Fruit fly (Drosophila melanogaster) whole organism, embryonic: ENCODE results near the gene Erk7.

Experiments used
- Abd-B ChIP-seq: fragments of 200-800 bp; sonication (Bioruptor generic); optimal IDR thresholded peaks from 2 replicates; lab custom pipeline; 2018; ENCODE audit warnings: missing biosample characterization, mild to moderate bottlenecking, missing genetic modification characterization, moderate library complexity
- Antp ChIP-seq: fragments of 200-800 bp; sonication (Bioruptor generic); optimal IDR thresholded peaks from 3 replicates; lab custom pipeline; 2016; ENCODE audit warnings: missing biosample characterization, missing genetic modification characterization
- B-H2 ChIP-seq: fragments of 200-800 bp; sonication (Bioruptor generic); optimal IDR thresholded peaks from 2 replicates; lab custom pipeline; 2018; ENCODE audit warnings: missing biosample characterization, mild to moderate bottlenecking, missing genetic modification characterization
- BEAF-32 ChIP-seq: fragments of 200-800 bp; sonication (Bioruptor generic); optimal IDR thresholded peaks from 3 replicates; lab custom pipeline; 2017; ENCODE audit warnings: missing biosample characterization, missing genetic modification characterization, mild to moderate bottlenecking, moderate library complexity, missing genetic modification reagents
- CG10366 ChIP-seq: fragments of 200-800 bp; sonication (Bioruptor generic); IDR thresholded peaks from 2 replicates; pipeline ENCODE4 v1.3.6; 2022; ENCODE audit warnings: missing biosample characterization, missing genetic modification characterization
- CG10543 ChIP-seq: fragments of 200-800 bp; sonication (Bioruptor generic); optimal IDR thresholded peaks from 3 replicates; lab custom pipeline; 2017; ENCODE audit warnings: missing biosample characterization, mild to moderate bottlenecking, missing genetic modification characterization, moderate library complexity
- CG10565 ChIP-seq: fragments of 200-800 bp; sonication (Bioruptor generic); optimal IDR thresholded peaks from 3 replicates; lab custom pipeline; 2016; ENCODE audit warnings: missing biosample characterization, mild to moderate bottlenecking, missing genetic modification characterization
- CG11398 ChIP-seq: fragments of 200-800 bp; sonication (Bioruptor generic); optimal IDR thresholded peaks from 2 replicates; lab custom pipeline; 2016; ENCODE audit warnings: missing biosample characterization, missing genetic modification characterization
- CG12155 ChIP-seq: fragments of 200-800 bp; sonication (Bioruptor generic); optimal IDR thresholded peaks from 3 replicates; lab custom pipeline; 2016; ENCODE audit warnings: missing biosample characterization, missing genetic modification characterization
- CG13123 ChIP-seq: fragments of 200-800 bp; sonication (Bioruptor generic); optimal IDR thresholded peaks from 2 replicates; lab custom pipeline; 2016; ENCODE audit warnings: missing biosample characterization, missing genetic modification characterization
- CG13624 ChIP-seq: fragments of 200-800 bp; sonication (Bioruptor generic); optimal IDR thresholded peaks from 2 replicates; lab custom pipeline; 2016; ENCODE audit warnings: missing biosample characterization, missing genetic modification characterization
- CG14667 ChIP-seq: fragments of 200-800 bp; sonication (Bioruptor generic); IDR thresholded peaks from 2 replicates; pipeline ENCODE4 v1.3.6; 2022; ENCODE audit warnings: missing biosample characterization, missing genetic modification characterization
- CG15479 ChIP-seq: fragments of 200-800 bp; sonication (Bioruptor generic); optimal IDR thresholded peaks from 3 replicates; lab custom pipeline; 2019; ENCODE audit warnings: missing biosample characterization, mild to moderate bottlenecking, missing genetic modification characterization, moderate library complexity
- CG1647 ChIP-seq: fragments of 200-800 bp; sonication (Bioruptor generic); optimal IDR thresholded peaks from 3 replicates; lab custom pipeline; 2016; ENCODE audit warnings: missing biosample characterization, missing genetic modification characterization
- CG18599 ChIP-seq: fragments of 200-800 bp; sonication (Bioruptor generic); optimal IDR thresholded peaks from 3 replicates; lab custom pipeline; 2017; ENCODE audit warnings: missing biosample characterization, missing genetic modification characterization, mild to moderate bottlenecking, moderate library complexity, missing genetic modification reagents
- CG42726 ChIP-seq: fragments of 200-800 bp; sonication (Bioruptor generic); IDR thresholded peaks from 2 replicates; pipeline ENCODE4 v1.3.6; 2022; ENCODE audit warnings: missing biosample characterization, missing genetic modification characterization; ENCODE audit not compliant: partially characterized antibody
- CG4820 ChIP-seq: fragments of 200-800 bp; sonication (Bioruptor generic); optimal IDR thresholded peaks from 3 replicates; lab custom pipeline; 2016; ENCODE audit warnings: missing biosample characterization, missing genetic modification characterization
- CG6175 ChIP-seq: fragments of 200-800 bp; sonication (Bioruptor generic); IDR thresholded peaks from 3 replicates; pipeline ENCODE4 v1.3.6; 2022; ENCODE audit warnings: missing biosample characterization, missing genetic modification characterization
- CG6689 ChIP-seq: fragments of 200-800 bp; sonication (Bioruptor generic); IDR thresholded peaks from 2 replicates; pipeline ENCODE4 v1.3.6; 2022; ENCODE audit warnings: missing biosample characterization, missing genetic modification characterization
- CG8089 ChIP-seq: fragments of 200-800 bp; sonication (Bioruptor generic); optimal IDR thresholded peaks from 3 replicates; lab custom pipeline; 2016; ENCODE audit warnings: missing biosample characterization, missing genetic modification characterization
- CG8281 ChIP-seq: fragments of 200-800 bp; sonication (Bioruptor generic); optimal IDR thresholded peaks from 2 replicates; lab custom pipeline; 2018; ENCODE audit warnings: missing biosample characterization, mild to moderate bottlenecking, missing genetic modification characterization, moderate library complexity
- CG8290 ChIP-seq, 3 experiments: fragments of 200-800 bp; sonication (Bioruptor generic); optimal IDR thresholded peaks; 2 replicates each; lab custom pipeline; 2016 to 2019; ENCODE audit warnings: missing biosample characterization in 3 of 3, missing genetic modification characterization in 3 of 3, mild to moderate bottlenecking in 2 of 3, moderate library complexity in 1 of 3
- CG8388 ChIP-seq: fragments of 200-800 bp; sonication (Bioruptor generic); optimal IDR thresholded peaks from 2 replicates; lab custom pipeline; 2019; ENCODE audit warnings: missing biosample characterization, mild to moderate bottlenecking, missing genetic modification characterization, moderate library complexity
- CTCF ChIP-seq: fragments of 200-800 bp; sonication (Bioruptor generic); optimal IDR thresholded peaks from 2 replicates; lab custom pipeline; 2017; ENCODE audit warnings: missing biosample characterization, mild to moderate bottlenecking, missing genetic modification characterization, moderate library complexity
- Dad ChIP-seq: fragments of 200-800 bp; sonication (Bioruptor generic); optimal IDR thresholded peaks from 3 replicates; lab custom pipeline; 2016; ENCODE audit warnings: missing biosample characterization, missing genetic modification characterization
- Dip3 ChIP-seq: fragments of 200-800 bp; sonication (Bioruptor generic); optimal IDR thresholded peaks from 3 replicates; lab custom pipeline; 2016; ENCODE audit warnings: missing biosample characterization, missing genetic modification characterization
- Dll ChIP-seq: fragments of 200-800 bp; sonication (Bioruptor generic); IDR thresholded peaks from 4 replicates; pipeline ENCODE4 v1.3.6; 2022; ENCODE audit warnings: missing biosample characterization, missing genetic modification characterization; ENCODE audit not compliant: partially characterized antibody
- Fer2 ChIP-seq: fragments of 200-800 bp; sonication (Bioruptor generic); optimal IDR thresholded peaks from 2 replicates; lab custom pipeline; 2018; ENCODE audit warnings: missing biosample characterization, mild to moderate bottlenecking, missing genetic modification characterization, moderate library complexity
- H15 ChIP-seq: fragments of 200-800 bp; sonication (Bioruptor generic); IDR thresholded peaks from 3 replicates; pipeline ENCODE4 v1.3.6; 2022; ENCODE audit warnings: missing biosample characterization, missing genetic modification characterization
- Hr51 ChIP-seq, 2 experiments: fragments of 200-800 bp; sonication (Bioruptor generic); optimal IDR thresholded peaks; 2 replicates in 1 of 2; 3 replicates in 1 of 2; lab custom pipeline; 2016 to 2018; ENCODE audit warnings: missing biosample characterization in 2 of 2, missing genetic modification characterization in 2 of 2, mild to moderate bottlenecking in 1 of 2, moderate library complexity in 1 of 2
- MBD-R2 ChIP-seq: fragments of 200-800 bp; sonication (Bioruptor generic); IDR thresholded peaks from 2 replicates; pipeline ENCODE4 v1.3.6; 2022; ENCODE audit warnings: missing biosample characterization, missing genetic modification characterization
- Med ChIP-seq: fragments of 200-800 bp; sonication (Bioruptor generic); peaks from one replicate; lab custom pipeline; 2016; ENCODE audit warnings: missing biosample characterization, missing genetic modification characterization, mild to moderate bottlenecking, inconsistent platforms, moderate library complexity
- Myb ChIP-seq: fragments of 200-800 bp; sonication (Bioruptor generic); optimal IDR thresholded peaks from 2 replicates; lab custom pipeline; 2016; ENCODE audit warnings: missing biosample characterization, missing genetic modification characterization
- amos ChIP-seq: fragments of 200-800 bp; sonication (Bioruptor generic); IDR thresholded peaks from 2 replicates; pipeline ENCODE4 v1.3.6; 2022; ENCODE audit warnings: missing biosample characterization, missing genetic modification characterization; ENCODE audit not compliant: partially characterized antibody
- ato ChIP-seq: fragments of 200-800 bp; sonication (Bioruptor generic); IDR thresholded peaks from 2 replicates; pipeline ENCODE4 v1.3.6; 2022; ENCODE audit warnings: missing biosample characterization, missing genetic modification characterization; ENCODE audit not compliant: partially characterized antibody
- chm ChIP-seq: fragments of 200-800 bp; sonication (Bioruptor generic); IDR thresholded peaks from 2 replicates; pipeline ENCODE4 v1.3.6; 2022; ENCODE audit warnings: missing biosample characterization, missing genetic modification characterization
- ftz-f1 ChIP-seq: fragments of 200-800 bp; sonication (Bioruptor generic); optimal IDR thresholded peaks from 2 replicates; lab custom pipeline; 2016; ENCODE audit warnings: missing biosample characterization, missing genetic modification characterization
- hth ChIP-seq: fragments of >200 bp; optimal IDR thresholded peaks from 2 replicates; lab custom pipeline; 2017; ENCODE audit warnings: inconsistent platforms
- luna ChIP-seq: fragments of 200-800 bp; sonication (Bioruptor generic); optimal IDR thresholded peaks from 2 replicates; lab custom pipeline; 2016; ENCODE audit warnings: missing biosample characterization, missing genetic modification characterization
- nerfin-1 ChIP-seq: fragments of 200-800 bp; sonication (Bioruptor generic); optimal IDR thresholded peaks from 3 replicates; lab custom pipeline; 2019; ENCODE audit warnings: missing biosample characterization, mild to moderate bottlenecking, missing genetic modification characterization, moderate library complexity
- nmo ChIP-seq: fragments of 200-800 bp; sonication (Bioruptor generic); optimal IDR thresholded peaks from 2 replicates; lab custom pipeline; 2018; ENCODE audit warnings: missing biosample characterization, mild to moderate bottlenecking, missing genetic modification characterization, moderate library complexity
- pzg ChIP-seq: fragments of 200-800 bp; sonication (Bioruptor generic); optimal IDR thresholded peaks from 3 replicates; lab custom pipeline; 2018; ENCODE audit warnings: missing biosample characterization, mild to moderate bottlenecking, missing genetic modification characterization, moderate library complexity
- repo ChIP-seq: fragments of 200-800 bp; sonication (Bioruptor generic); optimal IDR thresholded peaks from 2 replicates; lab custom pipeline; 2016; ENCODE audit warnings: missing biosample characterization, missing genetic modification characterization
- rib ChIP-seq: fragments of 200-800 bp; sonication (Bioruptor generic); IDR thresholded peaks from 2 replicates; pipeline ENCODE4 v1.3.6; 2022; ENCODE audit warnings: missing biosample characterization, missing genetic modification characterization
- salm ChIP-seq: fragments of 200-800 bp; sonication (Bioruptor generic); optimal IDR thresholded peaks from 2 replicates; lab custom pipeline; 2018; ENCODE audit warnings: missing biosample characterization, mild to moderate bottlenecking, missing genetic modification characterization
- scrt ChIP-seq: fragments of 200-800 bp; sonication (Bioruptor generic); optimal IDR thresholded peaks from 2 replicates; lab custom pipeline; 2018; ENCODE audit warnings: missing biosample characterization, mild to moderate bottlenecking, missing genetic modification characterization, moderate library complexity
- sisA ChIP-seq: fragments of 200-800 bp; sonication (Bioruptor generic); IDR thresholded peaks from 2 replicates; pipeline ENCODE4 v1.3.6; 2022; ENCODE audit warnings: missing biosample characterization, missing genetic modification characterization
- sr ChIP-seq: fragments of 200-800 bp; sonication (Bioruptor generic); IDR thresholded peaks from 3 replicates; pipeline ENCODE4 v1.3.6; 2022; ENCODE audit warnings: missing biosample characterization, missing genetic modification characterization
- tx ChIP-seq: fragments of 200-800 bp; sonication (Bioruptor generic); optimal IDR thresholded peaks from 2 replicates; lab custom pipeline; 2016; ENCODE audit warnings: missing biosample characterization, missing genetic modification characterization
- yki ChIP-seq: fragments of >200 bp; optimal IDR thresholded peaks from 3 replicates; lab custom pipeline; 2018
- zen2 ChIP-seq: fragments of 200-800 bp; sonication (Bioruptor generic); IDR thresholded peaks from 3 replicates; pipeline ENCODE4 v1.3.6; 2022; ENCODE audit warnings: missing biosample characterization, missing genetic modification characterization; ENCODE audit not compliant: partially characterized antibody

Gene Erk7

dm6 chrX:9243417-9243884 lies 24.0 kb downstream of the Erk7 start, which contains the start of the genes mxc and Larp7 (continued):
- TF ChIP-seq CG8388 (peak; percentile 7), CG15479 (no peak), pzg (peak; percentile 65), tx (GFP tag; lab: Kevin White, UChicago) (peak; percentile 54), Hr51 (GFP tag; optimal IDR thresholded peaks at IDR 0.05; lab: Kevin White, UChicago) (peak in 1 of 2 experiments; percentile 42), CG1647 (GFP tag; lab: Kevin White, UChicago) (peak; percentile 21), sr (GFP tag; lab: Robert Waterston, UW) (no peak), CG12155 (peak; percentile 65), nmo (peak; percentile 73), B-H2 (no peak), CG11398 (GFP tag; lab: Kevin White, UChicago) (no peak), CG8281 (no peak), BEAF-32 (GFP tag; lab: Kevin White, UChicago) (peak; percentile 94), Abd-B (GFP tag; lab: Kevin White, UChicago) (peak; percentile 66), Antp (GFP tag; lab: Kevin White, UChicago) (peak; percentile 67), repo (no peak), CG13123 (GFP tag; lab: Kevin White, UChicago) (peak; percentile 8), Myb (peak; percentile 76), Dll (GFP tag; lab: Robert Waterston, UW) (peak; percentile 93), rib (GFP tag; lab: Robert Waterston, UW) (peak; percentile 38; the same call in 1 of the 2 replicates), CG4820 (peak; percentile 41), CG10565 (GFP tag; lab: Kevin White, UChicago) (no peak), scrt (GFP tag; lab: Kevin White, UChicago) (no peak), H15 (GFP tag; lab: Robert Waterston, UW) (no peak), zen2 (peak; percentile 67; the same call in 1 of the 3 replicates), CG6689 (GFP tag; lab: Robert Waterston, UW) (peak; percentile 57; the same call in 1 of the 2 replicates), CG10543 (GFP tag; lab: Kevin White, UChicago) (peak; percentile 54), ato (GFP tag; lab: Robert Waterston, UW) (no peak), MBD-R2 (GFP tag; lab: Robert Waterston, UW) (peak; percentile 80), CG8290 (GFP tag; optimal IDR thresholded peaks at IDR 0.05; lab: Kevin White, UChicago) (peak; percentile 3), CG8290 (tag; optimal IDR thresholded peaks at IDR 0.05; lab: Kevin White, UChicago) (no peak), Med (GFP tag; lab: Kevin White, UChicago) (peak; percentile 93), CG13624 (peak; percentile 70), CG10366 (GFP tag; lab: Robert Waterston, UW) (peak; percentile 38; the same call in 1 of the 2 replicates), CG14667 (0 out of 2 replicates have a peak, but pooled peaks have one; percentile 6), CG42726 (no peak), CG6175 (GFP tag; lab: Robert Waterston, UW) (no peak), salm (tag; lab: Kevin White, UChicago) (no peak), CTCF (GFP tag; lab: Kevin White, UChicago) (peak; percentile 11), CG18599 (no peak), sisA (peak; percentile 66), nerfin-1 (peak; percentile 47), yki (lab: Kevin White, UChicago) (no peak), Dip3 (GFP tag; lab: Kevin White, UChicago) (peak; percentile 68), CG8089 (GFP tag; lab: Kevin White, UChicago) (peak; percentile 42), Fer2 (tag; lab: Kevin White, UChicago) (no peak), ftz-f1 (GFP tag; lab: Kevin White, UChicago) (peak; percentile 13), chm (GFP tag; lab: Robert Waterston, UW) (no peak), amos (peak; percentile 71), hth (no peak), luna (no peak), Dad (GFP tag; lab: Kevin White, UChicago) (peak; percentile 30)
